Fruit fly (Drosophila melanogaster) whole organism, prepupa: ENCODE data around the gene Pp1-87B.

Experiments used
- CG15336 ChIP-seq: fragments of 200-800 bp; sonication (Bioruptor generic); IDR thresholded peaks from 2 replicates; pipeline ENCODE4 v1.3.6; 2022; ENCODE audit warnings: missing biosample characterization, missing genetic modification characterization
- CG16779 ChIP-seq: fragments of 200-800 bp; sonication (Bioruptor generic); optimal IDR thresholded peaks from 3 replicates; lab custom pipeline; 2017; ENCODE audit warnings: missing biosample characterization, mild to moderate bottlenecking, missing genetic modification characterization
- CG31627 ChIP-seq: fragments of 200-800 bp; sonication (Bioruptor generic); optimal IDR thresholded peaks from 3 replicates; lab custom pipeline; 2016; ENCODE audit warnings: missing biosample characterization, missing genetic modification characterization
- CG8632 ChIP-seq: fragments of 200-800 bp; sonication (Bioruptor generic); optimal IDR thresholded peaks from 3 replicates; lab custom pipeline; 2016; ENCODE audit warnings: missing biosample characterization, missing genetic modification characterization
- Hr4 ChIP-seq: fragments of 200-800 bp; sonication (Bioruptor generic); optimal IDR thresholded peaks from 3 replicates; lab custom pipeline; 2016; ENCODE audit warnings: missing biosample characterization, missing genetic modification characterization
- Lpt ChIP-seq: fragments of 200-800 bp; sonication (Bioruptor generic); optimal IDR thresholded peaks from 3 replicates; lab custom pipeline; 2016; ENCODE audit warnings: missing biosample characterization, missing genetic modification characterization
- acj6 ChIP-seq: fragments of 200-800 bp; sonication (Bioruptor generic); optimal IDR thresholded peaks from 3 replicates; lab custom pipeline; 2016; ENCODE audit warnings: missing biosample characterization, missing genetic modification characterization
- dsx ChIP-seq: fragments of 200-800 bp; optimal IDR thresholded peaks from 3 replicates; lab custom pipeline; 2019; ENCODE audit warnings: missing biosample characterization, mild to moderate bottlenecking, missing genetic modification characterization, moderate library complexity; ENCODE audit not compliant: poor library complexity, severe bottlenecking
- eg ChIP-seq: fragments of 200-800 bp; sonication (Bioruptor generic); IDR thresholded peaks from 3 replicates; pipeline ENCODE4 v1.3.6; 2022; ENCODE audit warnings: missing biosample characterization, missing genetic modification characterization
- esn ChIP-seq: fragments of 200-800 bp; sonication (Bioruptor generic); optimal IDR thresholded peaks from 2 replicates; lab custom pipeline; 2016; ENCODE audit warnings: missing biosample characterization, mild to moderate bottlenecking, missing genetic modification characterization, moderate library complexity
- fd59A ChIP-seq: fragments of 200-800 bp; sonication (Bioruptor generic); optimal IDR thresholded peaks from 2 replicates; lab custom pipeline; 2017; ENCODE audit warnings: missing biosample characterization, mild to moderate bottlenecking, missing genetic modification characterization, missing genetic modification reagents
- spab ChIP-seq: fragments of 200-800 bp; sonication (Bioruptor generic); optimal IDR thresholded peaks from 2 replicates; lab custom pipeline; 2017; ENCODE audit warnings: missing biosample characterization, mild to moderate bottlenecking, missing genetic modification characterization, missing genetic modification reagents

DNA sequence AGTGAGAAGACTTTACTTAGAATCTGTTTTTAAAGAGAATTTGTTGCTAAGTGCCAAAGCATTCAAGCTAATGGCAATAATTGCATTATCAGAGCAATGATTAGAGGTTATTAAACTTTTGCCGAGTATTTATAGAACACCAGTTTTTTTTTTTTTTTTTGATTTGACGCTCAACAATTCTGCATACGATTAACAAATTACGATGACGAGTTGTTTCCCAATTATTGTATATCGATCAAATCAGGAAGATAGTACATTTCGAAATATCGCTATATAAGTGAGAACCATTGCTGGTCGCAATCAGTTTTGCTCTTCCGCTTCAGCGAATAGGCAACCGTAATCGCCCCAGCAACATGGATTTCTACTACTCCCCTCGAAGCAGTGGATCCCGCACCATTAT, 51.9 kb downstream of the Pp1-87B start, which contains the start of gene GstD4:
- no peak for TF ChIP-seq dsx (GFP tag; lab: Kevin White, UChicago)
- TF ChIP-seq esn (GFP tag; lab: Kevin White, UChicago), result no peak
- no peak for TF ChIP-seq spab (GFP tag; lab: Kevin White, UChicago)
- no peak for TF ChIP-seq acj6 (GFP tag; lab: Kevin White, UChicago)
- no peak for TF ChIP-seq CG15336 (GFP tag; lab: Robert Waterston, UW)
- no peak for TF ChIP-seq Lpt (GFP tag; lab: Kevin White, UChicago)
- TF ChIP-seq CG8632 (GFP tag; lab: Kevin White, UChicago), result no peak
- TF ChIP-seq CG31627 (GFP tag; lab: Kevin White, UChicago), result no peak
- no peak for TF ChIP-seq CG16779 (tag; lab: Kevin White, UChicago)
- no peak for TF ChIP-seq fd59A (GFP tag; lab: Kevin White, UChicago)
- TF ChIP-seq Hr4 (GFP tag; lab: Kevin White, UChicago), result no peak
- no peak for TF ChIP-seq eg
